Fruit fly (Drosophila melanogaster): ENCODE measurements around the gene CG15423.

DNA sequence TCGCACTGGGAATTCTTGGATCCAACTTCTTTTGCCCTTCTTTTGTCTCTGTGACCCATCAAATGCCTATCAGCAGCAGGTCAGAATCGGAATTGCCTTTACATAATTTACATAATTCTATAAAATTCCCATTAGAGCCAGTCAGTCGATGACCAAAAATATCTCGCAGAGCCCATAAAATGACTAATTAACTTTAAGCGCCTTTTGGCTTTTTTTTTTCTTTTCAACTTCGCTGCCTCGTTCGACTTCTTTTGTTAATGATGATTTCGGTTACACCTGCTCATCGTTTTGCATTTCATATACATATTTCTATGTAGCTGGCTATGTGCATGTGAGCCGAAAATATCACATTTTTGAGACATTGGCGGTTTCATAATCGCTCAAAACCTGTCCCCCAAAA is 45.9 kb downstream of the CG15423 start:
- TF ChIP-seq EcR (GFP tag; optimal IDR thresholded peaks at IDR 0.05) (no peak), CG8478 (optimal IDR thresholded peaks at IDR 0.05) (no peak), pan (optimal IDR thresholded peaks at IDR 0.05) (no peak)
